Fruit fly (Drosophila melanogaster) whole organism, embryonic: ENCODE data around the gene CG32023.
A peak's percentile ranks its signal among the peaks of the same experiment; 100 is the strongest.

ENCODE experiments used
- BtbVII ChIP-seq: fragments of 200-800 bp; sonication (Bioruptor generic); optimal IDR thresholded peaks from 3 replicates; lab custom pipeline; 2017; ENCODE audit warnings: missing biosample characterization, mild to moderate bottlenecking, missing genetic modification characterization
- CG10209 ChIP-seq: fragments of 200-800 bp; sonication (Bioruptor generic); optimal IDR thresholded peaks from 3 replicates; lab custom pipeline; 2017; ENCODE audit warnings: missing biosample characterization, mild to moderate bottlenecking, missing genetic modification characterization, missing genetic modification reagents
- CG10462 ChIP-seq: fragments of 200-800 bp; sonication (Bioruptor generic); optimal IDR thresholded peaks from 2 replicates; lab custom pipeline; 2016; ENCODE audit warnings: missing biosample characterization, missing genetic modification characterization
- CG10565 ChIP-seq: fragments of 200-800 bp; sonication (Bioruptor generic); optimal IDR thresholded peaks from 3 replicates; lab custom pipeline; 2016; ENCODE audit warnings: missing biosample characterization, mild to moderate bottlenecking, missing genetic modification characterization
- CG10959 ChIP-seq: fragments of 200-800 bp; sonication (Bioruptor generic); IDR thresholded peaks from 2 replicates; pipeline ENCODE4 v1.3.6; 2022; ENCODE audit warnings: missing biosample characterization, missing genetic modification characterization
- CG11398 ChIP-seq: fragments of 200-800 bp; sonication (Bioruptor generic); optimal IDR thresholded peaks from 2 replicates; lab custom pipeline; 2016; ENCODE audit warnings: missing biosample characterization, missing genetic modification characterization
- CG15696 ChIP-seq: fragments of 200-800 bp; sonication (Bioruptor generic); optimal IDR thresholded peaks from 2 replicates; lab custom pipeline; 2019; ENCODE audit warnings: missing biosample characterization, mild to moderate bottlenecking, missing genetic modification characterization, moderate library complexity
- CG17361 ChIP-seq: fragments of 200-800 bp; sonication (Bioruptor generic); IDR thresholded peaks from 3 replicates; pipeline ENCODE4 v1.3.6; 2022; ENCODE audit warnings: missing biosample characterization, missing genetic modification characterization
- CG18619 ChIP-seq: fragments of 200-800 bp; sonication (Bioruptor generic); optimal IDR thresholded peaks from 3 replicates; lab custom pipeline; 2017; ENCODE audit warnings: missing biosample characterization, mild to moderate bottlenecking, missing genetic modification characterization
- CG2199 ChIP-seq: fragments of 200-800 bp; sonication (Bioruptor generic); IDR thresholded peaks from 3 replicates; pipeline ENCODE4 v1.3.6; 2022; ENCODE audit warnings: missing biosample characterization, missing genetic modification characterization
- CG2202 ChIP-seq: fragments of 200-800 bp; sonication (Bioruptor generic); optimal IDR thresholded peaks from 2 replicates; lab custom pipeline; 2018; ENCODE audit warnings: missing biosample characterization, mild to moderate bottlenecking, missing genetic modification characterization
- CG34422 ChIP-seq: fragments of 200-800 bp; sonication (Bioruptor generic); IDR thresholded peaks from 3 replicates; pipeline ENCODE4 v1.3.6; 2022; ENCODE audit warnings: missing biosample characterization, missing genetic modification characterization
- CG4404 ChIP-seq: fragments of 200-800 bp; sonication (Bioruptor generic); IDR thresholded peaks from 2 replicates; pipeline ENCODE4 v1.3.6; 2022; ENCODE audit warnings: missing biosample characterization, missing genetic modification characterization
- CG4820 ChIP-seq: fragments of 200-800 bp; sonication (Bioruptor generic); optimal IDR thresholded peaks from 3 replicates; lab custom pipeline; 2016; ENCODE audit warnings: missing biosample characterization, missing genetic modification characterization
- CG4854 ChIP-seq: fragments of 200-800 bp; sonication (Bioruptor generic); optimal IDR thresholded peaks from 2 replicates; lab custom pipeline; 2016; ENCODE audit warnings: missing biosample characterization, missing genetic modification characterization, inconsistent platforms
- CG6254 ChIP-seq: fragments of 200-800 bp; sonication (Bioruptor generic); optimal IDR thresholded peaks from 3 replicates; lab custom pipeline; 2017; ENCODE audit warnings: mild to moderate bottlenecking, missing biosample characterization, missing genetic modification reagents, missing genetic modification characterization
- CG7372 ChIP-seq: fragments of 200-800 bp; sonication (Bioruptor generic); IDR thresholded peaks from 2 replicates; pipeline ENCODE4 v1.3.6; 2022; ENCODE audit warnings: missing biosample characterization, missing genetic modification characterization
- CG7556 ChIP-seq: fragments of 200-800 bp; sonication (Bioruptor generic); optimal IDR thresholded peaks from 2 replicates; lab custom pipeline; 2017; ENCODE audit warnings: missing biosample characterization, mild to moderate bottlenecking, missing genetic modification characterization
- CG7786 ChIP-seq: fragments of 200-800 bp; sonication (Bioruptor generic); optimal IDR thresholded peaks from 2 replicates; lab custom pipeline; 2016; ENCODE audit warnings: missing biosample characterization, missing genetic modification characterization
- CG8089 ChIP-seq: fragments of 200-800 bp; sonication (Bioruptor generic); optimal IDR thresholded peaks from 3 replicates; lab custom pipeline; 2016; ENCODE audit warnings: missing biosample characterization, missing genetic modification characterization
- CG8281 ChIP-seq: fragments of 200-800 bp; sonication (Bioruptor generic); optimal IDR thresholded peaks from 2 replicates; lab custom pipeline; 2018; ENCODE audit warnings: missing biosample characterization, mild to moderate bottlenecking, missing genetic modification characterization, moderate library complexity
- CG9727 ChIP-seq: fragments of 200-800 bp; sonication (Bioruptor generic); optimal IDR thresholded peaks from 3 replicates; lab custom pipeline; 2017; ENCODE audit warnings: missing biosample characterization, mild to moderate bottlenecking, missing genetic modification characterization
- CkIIα-i1 ChIP-seq: fragments of 200-800 bp; sonication (Bioruptor generic); IDR thresholded peaks from 2 replicates; pipeline ENCODE4 v1.3.6; 2022; ENCODE audit warnings: missing biosample characterization, missing genetic modification characterization
- Dip3 ChIP-seq: fragments of 200-800 bp; sonication (Bioruptor generic); optimal IDR thresholded peaks from 3 replicates; lab custom pipeline; 2016; ENCODE audit warnings: missing biosample characterization, missing genetic modification characterization
- Dll ChIP-seq: fragments of 200-800 bp; sonication (Bioruptor generic); IDR thresholded peaks from 4 replicates; pipeline ENCODE4 v1.3.6; 2022; ENCODE audit warnings: missing biosample characterization, missing genetic modification characterization; ENCODE audit not compliant: partially characterized antibody
- Gsc ChIP-seq: fragments of 200-800 bp; sonication (Bioruptor generic); IDR thresholded peaks from 2 replicates; pipeline ENCODE4 v1.3.6; 2022; ENCODE audit warnings: missing biosample characterization, missing genetic modification characterization
- HLH3B ChIP-seq: fragments of 200-800 bp; sonication (Bioruptor generic); IDR thresholded peaks from 2 replicates; pipeline ENCODE4 v1.3.6; 2022; ENCODE audit warnings: missing biosample characterization, missing genetic modification characterization
- Hr3 ChIP-seq: fragments of 200-800 bp; sonication (Bioruptor generic); optimal IDR thresholded peaks from 3 replicates; lab custom pipeline; 2016; ENCODE audit warnings: missing biosample characterization, missing genetic modification characterization
- Kr ChIP-seq: fragments of 200-800 bp; sonication (Bioruptor generic); optimal IDR thresholded peaks from 2 replicates; lab custom pipeline; 2017; ENCODE audit warnings: missing biosample characterization, mild to moderate bottlenecking, missing genetic modification characterization
- MBD-R2 ChIP-seq: fragments of 200-800 bp; sonication (Bioruptor generic); IDR thresholded peaks from 2 replicates; pipeline ENCODE4 v1.3.6; 2022; ENCODE audit warnings: missing biosample characterization, missing genetic modification characterization
- MTF-1 ChIP-seq: fragments of 200-800 bp; sonication (Bioruptor generic); optimal IDR thresholded peaks from 2 replicates; lab custom pipeline; 2018; ENCODE audit warnings: missing biosample characterization, mild to moderate bottlenecking, missing genetic modification characterization, borderline replicate concordance
- Med ChIP-seq: fragments of 200-800 bp; sonication (Bioruptor generic); peaks from one replicate; lab custom pipeline; 2016; ENCODE audit warnings: missing biosample characterization, missing genetic modification characterization, mild to moderate bottlenecking, inconsistent platforms, moderate library complexity
- Mes4 ChIP-seq: fragments of 200-800 bp; sonication (Bioruptor generic); optimal IDR thresholded peaks from 2 replicates; lab custom pipeline; 2016; ENCODE audit warnings: missing biosample characterization, missing genetic modification characterization
- NK7.1 ChIP-seq: fragments of 200-800 bp; sonication (Bioruptor generic); optimal IDR thresholded peaks from 3 replicates; lab custom pipeline; 2016; ENCODE audit warnings: missing biosample characterization, missing genetic modification characterization
- Nf-YB ChIP-seq: fragments of 200-800 bp; sonication (Bioruptor generic); optimal IDR thresholded peaks from 3 replicates; lab custom pipeline; 2019; ENCODE audit warnings: missing biosample characterization, mild to moderate bottlenecking, missing genetic modification characterization, moderate library complexity
- NfI ChIP-seq: fragments of 200-800 bp; sonication (Bioruptor generic); optimal IDR thresholded peaks from 3 replicates; lab custom pipeline; 2018; ENCODE audit warnings: missing biosample characterization, mild to moderate bottlenecking, missing genetic modification characterization, moderate library complexity
- Opbp ChIP-seq: fragments of 200-800 bp; sonication (Bioruptor generic); IDR thresholded peaks from 3 replicates; pipeline ENCODE4 v1.3.6; 2022; ENCODE audit warnings: missing biosample characterization, missing genetic modification characterization; ENCODE audit not compliant: partially characterized antibody
- Scr ChIP-seq: fragments of 200-800 bp; sonication (Bioruptor generic); IDR thresholded peaks from 2 replicates; pipeline ENCODE4 v1.3.6; 2022; ENCODE audit warnings: missing biosample characterization, missing genetic modification characterization; ENCODE audit not compliant: partially characterized antibody
- Six4 ChIP-seq: fragments of 200-800 bp; sonication (Bioruptor generic); optimal IDR thresholded peaks from 2 replicates; lab custom pipeline; 2016; ENCODE audit warnings: missing biosample characterization, missing genetic modification characterization
- ab ChIP-seq: fragments of 200-800 bp; sonication (Bioruptor generic); optimal IDR thresholded peaks from 2 replicates; lab custom pipeline; 2016; ENCODE audit warnings: missing biosample characterization, missing genetic modification characterization
- amos ChIP-seq: fragments of 200-800 bp; sonication (Bioruptor generic); IDR thresholded peaks from 2 replicates; pipeline ENCODE4 v1.3.6; 2022; ENCODE audit warnings: missing biosample characterization, missing genetic modification characterization; ENCODE audit not compliant: partially characterized antibody
- gem ChIP-seq: fragments of 200-800 bp; sonication (Bioruptor generic); optimal IDR thresholded peaks from 2 replicates; lab custom pipeline; 2019; ENCODE audit warnings: missing biosample characterization, mild to moderate bottlenecking, missing genetic modification characterization, moderate library complexity
- gt ChIP-seq: fragments of 200-800 bp; sonication (Bioruptor generic); IDR thresholded peaks from 2 replicates; pipeline ENCODE4 v1.3.6; 2022; ENCODE audit warnings: missing biosample characterization, missing genetic modification characterization
- ham ChIP-seq: fragments of 200-800 bp; sonication (Bioruptor generic); IDR thresholded peaks from 2 replicates; pipeline ENCODE4 v1.3.6; 2022; ENCODE audit warnings: missing biosample characterization, missing genetic modification characterization
- klu ChIP-seq: fragments of 200-800 bp; sonication (Bioruptor generic); IDR thresholded peaks from 2 replicates; pipeline ENCODE4 v1.3.6; 2022; ENCODE audit warnings: missing biosample characterization, missing genetic modification characterization
- knrl ChIP-seq: fragments of 200-800 bp; sonication (Bioruptor generic); IDR thresholded peaks from 3 replicates; pipeline ENCODE4 v1.3.6; 2022; ENCODE audit warnings: missing biosample characterization, missing genetic modification characterization; ENCODE audit not compliant: partially characterized antibody
- oc ChIP-seq: fragments of 200-800 bp; sonication (Bioruptor generic); optimal IDR thresholded peaks from 2 replicates; lab custom pipeline; 2018; ENCODE audit warnings: missing biosample characterization, mild to moderate bottlenecking, missing genetic modification characterization, moderate library complexity
- otp ChIP-seq: fragments of 200-800 bp; sonication (Bioruptor generic); IDR thresholded peaks from 3 replicates; pipeline ENCODE4, ENCODE4 v1.3.6; 2022; ENCODE audit warnings: missing biosample characterization, missing genetic modification characterization
- p53 ChIP-seq: fragments of 200-800 bp; sonication (Bioruptor generic); optimal IDR thresholded peaks from 2 replicates; lab custom pipeline; 2016; ENCODE audit warnings: missing biosample characterization, missing genetic modification characterization
- phol ChIP-seq: fragments of 200-800 bp; sonication (Bioruptor generic); optimal IDR thresholded peaks from 3 replicates; lab custom pipeline; 2018; ENCODE audit warnings: missing biosample characterization, mild to moderate bottlenecking, missing genetic modification characterization, moderate library complexity
- sens ChIP-seq: fragments of 200-800 bp; sonication (Bioruptor generic); peaks from one replicate; lab custom pipeline; 2016; ENCODE audit warnings: missing biosample characterization, missing genetic modification characterization
- slp2 ChIP-seq: fragments of 200-800 bp; sonication (Bioruptor generic); optimal IDR thresholded peaks from 2 replicates; lab custom pipeline; 2016; ENCODE audit warnings: missing biosample characterization, missing genetic modification characterization
- sna ChIP-seq: fragments of 200-800 bp; sonication (Bioruptor generic); IDR thresholded peaks from 2 replicates; pipeline ENCODE4 v1.3.6; 2022; ENCODE audit warnings: missing biosample characterization, missing genetic modification characterization; ENCODE audit not compliant: partially characterized antibody
- twi ChIP-seq: fragments of 200-800 bp; optimal IDR thresholded peaks from 2 replicates; lab custom pipeline; 2019; ENCODE audit warnings: missing biosample characterization, mild to moderate bottlenecking, missing genetic modification characterization, moderate library complexity

Gene CG32023

dm6 chr3L:8834886-8835285 is 30.9 kb upstream of the CG32023 start (continued):
- TF ChIP-seq CG7786 (no peak), CG8281 (tag; lab: Kevin White, UChicago) (no peak), CG6254 (peak; percentile 15), CG2202 (tag; lab: Kevin White, UChicago) (peak; percentile 65), CG7372 (no peak), CG10959 (GFP tag; lab: Robert Waterston, UW) (no peak), CG10462 (GFP tag; lab: Kevin White, UChicago) (no peak), Hr3 (GFP tag; lab: Kevin White, UChicago) (no peak), CG34422 (GFP tag; lab: Robert Waterston, UW) (no peak), CkIIα-i1 (GFP tag; lab: Robert Waterston, UW) (no peak), klu (GFP tag; lab: Robert Waterston, UW) (no peak), gt (GFP tag; lab: Robert Waterston, UW) (no peak), Dll (GFP tag; lab: Robert Waterston, UW) (no peak), ab (no peak), CG18619 (GFP tag; lab: Kevin White, UChicago) (no peak), Six4 (GFP tag; lab: Kevin White, UChicago) (no peak), CG4820 (GFP tag; lab: Kevin White, UChicago) (no peak), NfI (no peak), CG8089 (GFP tag; lab: Kevin White, UChicago) (no peak), CG2199 (no peak), slp2 (GFP tag; lab: Kevin White, UChicago) (no peak), MBD-R2 (GFP tag; lab: Robert Waterston, UW) (no peak), Opbp (GFP tag; lab: Robert Waterston, UW) (no peak), CG4404 (GFP tag; lab: Robert Waterston, UW) (no peak), CG10209 (GFP tag; lab: Kevin White, UChicago) (peak; percentile 41), Kr (peak; percentile 37), Scr (no peak), twi (tag; lab: Kevin White, UChicago) (peak; percentile 21), amos (GFP tag; lab: Robert Waterston, UW) (no peak), CG11398 (GFP tag; lab: Kevin White, UChicago) (no peak), Mes4 (GFP tag; lab: Kevin White, UChicago) (no peak), sna (GFP tag; lab: Robert Waterston, UW) (no peak), CG10565 (GFP tag; lab: Kevin White, UChicago) (no peak), Gsc (no peak), Nf-YB (no peak), CG4854 (no peak), Dip3 (GFP tag; lab: Kevin White, UChicago) (no peak), p53 (GFP tag; lab: Kevin White, UChicago) (no peak)
- TF ChIP-seq, all 482 proteins: peak for 95

DNA sequence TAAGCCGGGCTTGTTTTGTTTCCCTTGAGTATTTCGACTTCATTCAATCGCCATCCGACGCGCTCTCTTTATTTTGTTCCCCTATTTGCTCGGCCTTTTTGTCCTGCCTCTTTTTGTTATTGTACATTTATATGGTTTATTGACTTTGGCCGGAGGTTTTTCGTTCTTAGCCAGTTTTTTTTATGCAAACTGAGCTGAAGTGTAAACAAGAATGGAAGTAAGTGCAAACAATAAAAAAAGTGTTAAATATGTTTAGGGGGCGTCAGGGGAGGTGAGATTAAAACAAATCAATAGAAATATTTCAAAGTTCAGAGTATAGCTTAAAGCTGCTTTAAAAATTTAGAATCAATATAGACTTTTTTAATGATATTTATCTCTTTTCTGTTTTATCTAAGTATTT is 30.5 kb upstream of the CG32023 start:
- TF ChIP-seq BtbVII (GFP tag; lab: Kevin White, UChicago): no peak
- peak; percentile 10 for TF ChIP-seq gem (tag; lab: Kevin White, UChicago)
- no peak for TF ChIP-seq ham (GFP tag; lab: Robert Waterston, UW)
- peak; percentile 8 for TF ChIP-seq NK7.1 (GFP tag; lab: Kevin White, UChicago)
- TF ChIP-seq HLH3B: 0 out of 2 replicates have a peak, but pooled peaks have one; percentile 6
- peak; percentile 49 for TF ChIP-seq Med (GFP tag; lab: Kevin White, UChicago)
- TF ChIP-seq otp (GFP tag; lab: Robert Waterston, UW): 0 out of 3 replicates have a peak, but pooled peaks have one; percentile 6
- TF ChIP-seq CG9727 (GFP tag; lab: Kevin White, UChicago): peak; percentile 59
- peak; percentile 49 for TF ChIP-seq CG15696 (tag; lab: Kevin White, UChicago)
- TF ChIP-seq MTF-1 (GFP tag; lab: Kevin White, UChicago): peak; percentile 30
- no peak for TF ChIP-seq knrl
- 0 out of 3 replicates have a peak, but pooled peaks have one; percentile 10 for TF ChIP-seq CG17361 (GFP tag; lab: Robert Waterston, UW)
- TF ChIP-seq oc (tag; lab: Kevin White, UChicago): peak; percentile 40
- TF ChIP-seq sens (GFP tag; lab: Kevin White, UChicago): peak; percentile 37
- no peak for TF ChIP-seq phol (tag; lab: Kevin White, UChicago)
- peak; percentile 3 for TF ChIP-seq CG7556 (GFP tag; lab: Kevin White, UChicago)
